Fruit fly (Drosophila melanogaster): ENCODE results near the gene Inx7.

Gene Inx7

DNA sequence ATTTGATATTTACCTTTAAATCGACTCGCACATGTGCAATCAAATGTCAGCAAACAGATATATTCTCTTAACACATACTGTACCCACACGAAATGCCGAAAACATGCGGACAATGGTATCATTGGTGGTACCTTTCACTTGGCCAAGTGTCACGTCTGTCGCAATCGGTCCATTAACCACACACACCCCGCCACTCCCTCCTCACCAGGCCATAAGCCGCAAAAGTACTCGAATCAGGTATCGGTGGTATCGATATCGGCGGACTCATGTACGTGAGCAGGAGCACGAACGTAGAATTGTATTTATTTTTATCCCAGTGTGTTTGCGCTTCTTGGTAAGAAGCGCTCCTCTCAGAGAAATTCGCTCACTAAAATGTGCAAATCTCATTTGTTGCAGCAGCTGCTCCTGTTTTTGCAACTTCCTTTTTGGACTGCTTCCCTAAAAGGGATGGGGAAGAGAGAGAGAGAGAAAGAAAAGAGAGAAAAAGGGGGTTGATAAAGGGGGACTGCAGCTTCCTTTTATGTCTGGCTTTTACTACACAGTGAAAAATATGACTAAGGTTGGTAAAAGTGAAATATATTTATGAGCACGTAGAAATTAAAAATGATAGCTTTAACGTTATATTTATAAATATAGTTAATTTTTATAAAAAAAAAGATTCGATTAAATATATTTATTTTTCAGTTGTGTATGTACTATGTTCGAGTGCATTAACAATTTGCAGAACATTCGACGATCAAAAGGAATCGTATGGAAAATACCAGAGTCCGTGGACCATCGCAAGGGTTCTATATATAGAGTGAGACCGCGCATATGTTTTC, 9.7 kb downstream of the Inx7 start:
- TF ChIP-seq OdsH (GFP tag; optimal IDR thresholded peaks at IDR 0.05) = peak; percentile 52
- TF ChIP-seq Jra (GFP tag; optimal IDR thresholded peaks at IDR 0.05) = no peak
- TF ChIP-seq Hr83 (GFP tag; optimal IDR thresholded peaks at IDR 0.05; ENCODE audit: poor library complexity, severe bottlenecking) = no peak
- TF ChIP-seq GATAd (GFP tag; optimal IDR thresholded peaks at IDR 0.05) = no peak
- TF ChIP-seq Hr78 (GFP tag; optimal IDR thresholded peaks at IDR 0.05) = no peak
- TF ChIP-seq sv (GFP tag; optimal IDR thresholded peaks at IDR 0.05) = no peak
- no peak for TF ChIP-seq jim (GFP tag; optimal IDR thresholded peaks at IDR 0.05)
- peak; percentile 47 for TF ChIP-seq HLH106 (tag; optimal IDR thresholded peaks at IDR 0.05)
- peak in 1 of 2 experiments; percentile 78 for TF ChIP-seq foxo (GFP tag; optimal IDR thresholded peaks at IDR 0.05)
- TF ChIP-seq Dif (GFP tag; optimal IDR thresholded peaks at IDR 0.05; ENCODE audit: partially characterized antibody) = peak; percentile 34
- no peak for TF ChIP-seq Rel (GFP tag; optimal IDR thresholded peaks at IDR 0.05)
- no peak for TF ChIP-seq Rel (tag; optimal IDR thresholded peaks at IDR 0.05)
- TF ChIP-seq brk (GFP tag; optimal IDR thresholded peaks at IDR 0.05) = peak; percentile 47
- TF ChIP-seq rgr (GFP tag; optimal IDR thresholded peaks at IDR 0.05) = peak; percentile 49
- TF ChIP-seq Abd-B (GFP tag; optimal IDR thresholded peaks at IDR 0.05) = no peak
- TF ChIP-seq pan (optimal IDR thresholded peaks at IDR 0.05) = no peak
- TF ChIP-seq ey (GFP tag; optimal IDR thresholded peaks at IDR 0.05) = peak; percentile 25
- TF ChIP-seq woc (GFP tag; optimal IDR thresholded peaks at IDR 0.05) = peak; percentile 18
- no peak for TF ChIP-seq dsf (GFP tag; optimal IDR thresholded peaks at IDR 0.05; ENCODE audit: borderline replicate concordance)
- TF ChIP-seq dmrt93B (GFP tag; optimal IDR thresholded peaks at IDR 0.05) = peak; percentile 34
- TF ChIP-seq Sp1 (GFP tag; optimal IDR thresholded peaks at IDR 0.05) = peak; percentile 73
- no peak for TF ChIP-seq lola (GFP tag; optimal IDR thresholded peaks at IDR 0.05)
- TF ChIP-seq fru (GFP tag; optimal IDR thresholded peaks at IDR 0.05) = peak; percentile 57
- peak in 1 of 2 experiments; percentile 60 for TF ChIP-seq dl (GFP tag; optimal IDR thresholded peaks at IDR 0.05; ENCODE audit: insufficient read depth in 1 of 2, partially characterized antibody in 2 of 2)
- no peak for TF ChIP-seq Mio (GFP tag; optimal IDR thresholded peaks at IDR 0.05)
- TF ChIP-seq tai (GFP tag; optimal IDR thresholded peaks at IDR 0.05) = no peak
- TF ChIP-seq CG32264 (GFP tag; optimal IDR thresholded peaks at IDR 0.05) = no peak
- peak; percentile 11 for TF ChIP-seq Hnf4 (GFP tag; optimal IDR thresholded peaks at IDR 0.05)
- peak; percentile 30 for TF ChIP-seq Vsx2 (GFP tag; optimal IDR thresholded peaks at IDR 0.05; ENCODE audit: partially characterized antibody)
- no peak for TF ChIP-seq Myc (optimal IDR thresholded peaks at IDR 0.05)
- no peak for TF ChIP-seq usp (GFP tag; optimal IDR thresholded peaks at IDR 0.05)
- TF ChIP-seq h (GFP tag; optimal IDR thresholded peaks at IDR 0.05) = peak; percentile 19
- TF ChIP-seq psq (GFP tag; optimal IDR thresholded peaks at IDR 0.05) = peak; percentile 92
- no peak for TF ChIP-seq br (GFP tag; optimal IDR thresholded peaks at IDR 0.05)

DNA sequence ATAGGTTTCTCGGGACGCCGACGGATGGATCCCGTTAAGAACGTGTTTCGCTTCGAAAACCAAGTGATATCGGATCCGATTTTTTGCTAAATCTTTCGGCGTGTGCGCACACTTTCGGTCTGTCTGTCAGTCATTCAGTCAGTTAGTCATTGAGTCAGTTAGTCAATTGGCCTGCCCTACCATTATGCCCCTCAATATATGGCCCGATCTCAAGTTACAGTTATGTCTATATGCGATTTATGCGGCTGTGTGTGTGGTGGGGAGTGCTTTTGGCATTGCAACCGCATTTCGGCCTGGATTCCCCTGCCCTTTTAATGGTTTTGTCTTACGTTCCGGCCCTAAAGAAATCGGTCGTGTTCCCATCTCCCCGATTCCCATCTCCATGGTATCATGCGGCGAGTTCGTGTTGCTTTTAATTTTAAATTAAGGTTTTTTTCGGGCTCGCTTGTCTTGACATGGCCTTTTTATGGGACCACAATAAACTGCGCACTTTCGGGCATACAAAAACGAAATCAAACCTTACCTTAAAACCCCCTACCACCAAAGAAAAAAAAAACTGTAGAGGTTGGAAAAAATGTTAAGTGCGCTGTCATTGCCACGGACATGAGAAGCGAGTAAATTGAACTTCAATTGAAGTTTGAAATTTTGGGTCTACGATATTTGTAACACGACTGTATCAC, 10.6 kb downstream of the Inx7 start:
- no peak for TF ChIP-seq brk (GFP tag; optimal IDR thresholded peaks at IDR 0.05)
- TF ChIP-seq Hr78 (GFP tag; optimal IDR thresholded peaks at IDR 0.05) = no peak
- TF ChIP-seq Rel (GFP tag; optimal IDR thresholded peaks at IDR 0.05) = no peak
- peak; percentile 11 for TF ChIP-seq Rel (tag; optimal IDR thresholded peaks at IDR 0.05)

DNA sequence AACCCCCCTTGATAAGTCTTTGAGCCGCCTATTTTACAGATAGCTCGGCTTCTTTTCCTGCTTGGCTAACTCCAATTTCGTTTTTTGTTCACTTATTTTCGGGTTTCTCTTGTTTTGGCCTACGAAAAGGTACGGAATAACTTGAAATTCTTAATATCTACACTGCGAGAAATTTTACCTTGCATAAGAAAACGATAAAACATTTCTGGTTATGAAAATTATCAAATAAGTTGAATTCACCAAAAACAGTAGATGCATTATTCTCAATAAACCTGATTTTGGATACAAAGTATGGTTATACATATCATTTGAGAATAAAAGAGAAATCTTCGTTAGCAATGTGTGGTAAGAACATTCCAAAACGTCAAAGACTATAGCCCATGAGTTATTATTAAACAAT, 11.4 kb downstream of the Inx7 start:
- TF ChIP-seq Rel (GFP tag; optimal IDR thresholded peaks at IDR 0.05) = no peak
- no peak for TF ChIP-seq Rel (tag; optimal IDR thresholded peaks at IDR 0.05)
- TF ChIP-seq h (GFP tag; optimal IDR thresholded peaks at IDR 0.05) = peak; percentile 9
- peak; percentile 12 for TF ChIP-seq woc (GFP tag; optimal IDR thresholded peaks at IDR 0.05)
- peak; percentile 34 for TF ChIP-seq HLH106 (tag; optimal IDR thresholded peaks at IDR 0.05)
- no peak for TF ChIP-seq CrebA (GFP tag; optimal IDR thresholded peaks at IDR 0.05; ENCODE audit: borderline replicate concordance)
- no peak for TF ChIP-seq Dif (GFP tag; optimal IDR thresholded peaks at IDR 0.05; ENCODE audit: partially characterized antibody)
- no peak for TF ChIP-seq brk (GFP tag; optimal IDR thresholded peaks at IDR 0.05)
- no peak for TF ChIP-seq usp (GFP tag; optimal IDR thresholded peaks at IDR 0.05)
- TF ChIP-seq fru (GFP tag; optimal IDR thresholded peaks at IDR 0.05) = peak; percentile 55
- peak; percentile 62 for TF ChIP-seq Sp1 (GFP tag; optimal IDR thresholded peaks at IDR 0.05)
- TF ChIP-seq Hnf4 (GFP tag; optimal IDR thresholded peaks at IDR 0.05) = peak; percentile 34
- TF ChIP-seq jim (GFP tag; optimal IDR thresholded peaks at IDR 0.05) = no peak
- peak; percentile 24 for TF ChIP-seq rgr (GFP tag; optimal IDR thresholded peaks at IDR 0.05)
- TF ChIP-seq Jra (GFP tag; optimal IDR thresholded peaks at IDR 0.05) = no peak
- TF ChIP-seq OdsH (GFP tag; optimal IDR thresholded peaks at IDR 0.05) = peak; percentile 2
- peak; percentile 43 for TF ChIP-seq tai (GFP tag; optimal IDR thresholded peaks at IDR 0.05)
- peak in 1 of 2 experiments; percentile 27 for TF ChIP-seq foxo (GFP tag; optimal IDR thresholded peaks at IDR 0.05)
